Worm (Caenorhabditis elegans) whole organism, L4 larva: ENCODE data around the gene dot-1.2.

Experiments used
- D1046.2 ChIP-seq: fragments of 200-800 bp; sonication (Bioruptor generic); IDR thresholded peaks from 2 replicates; pipeline ENCODE4 v1.3.6; 2022; ENCODE audit warnings: missing genetic modification characterization, missing compliant biosample characterization
- F10B5.3 ChIP-seq: sonication (generic microtip); optimal IDR thresholded peaks from 2 replicates; lab custom pipeline; 2016; ENCODE audit warnings: mild to moderate bottlenecking, missing genetic modification characterization, missing compliant biosample characterization
- F26F4.8 ChIP-seq: fragments of 200-800 bp; sonication (Bioruptor generic); conservative IDR thresholded peaks from 2 replicates; pipeline ENCODE4 v1.3.6; 2022; ENCODE audit warnings: missing genetic modification characterization, missing compliant biosample characterization
- F37D6.2 ChIP-seq: sonication (generic microtip); optimal IDR thresholded peaks from 2 replicates; lab custom pipeline; 2016; ENCODE audit warnings: mild to moderate bottlenecking, missing genetic modification characterization, missing compliant biosample characterization
- F44E2.7 ChIP-seq: fragments of 200-800 bp; sonication (Bioruptor generic); IDR thresholded peaks from 2 replicates; pipeline ENCODE4 v2.1.2; 2022; ENCODE audit warnings: missing genetic modification characterization, missing compliant biosample characterization
- R02D3.7 ChIP-seq: fragments of 150-350 bp; sonication (generic microtip); optimal IDR thresholded peaks from 3 replicates; lab custom pipeline; 2014; ENCODE audit warnings: missing biosample characterization, missing genetic modification characterization
- aha-1 ChIP-seq: fragments of 150-350 bp; peaks from one replicate; lab custom pipeline; 2014; ENCODE audit warnings: missing biosample characterization, missing genetic modification characterization
- aly-2 ChIP-seq: sonication (generic microtip); optimal IDR thresholded peaks from 2 replicates; lab custom pipeline; 2018; ENCODE audit warnings: missing biosample characterization, missing genetic modification characterization
- arid-1 ChIP-seq: fragments of 200-800 bp; sonication (Bioruptor generic); conservative IDR thresholded peaks from 2 replicates; pipeline ENCODE4 v1.3.6; 2022; ENCODE audit warnings: missing genetic modification reagents, missing genetic modification characterization, missing compliant biosample characterization
- attf-4 ChIP-seq: sonication (generic microtip); optimal IDR thresholded peaks from 3 replicates; lab custom pipeline; 2017; ENCODE audit warnings: missing biosample characterization, missing genetic modification characterization
- ceh-20 ChIP-seq: fragments of 200-800 bp; sonication (Bioruptor generic); IDR thresholded peaks from 2 replicates; pipeline ENCODE4 v1.3.6; 2022; ENCODE audit warnings: missing genetic modification reagents, missing genetic modification characterization, missing compliant biosample characterization
- ceh-28 ChIP-seq: fragments of 150-350 bp; optimal IDR thresholded peaks from 2 replicates; lab custom pipeline; 2014; ENCODE audit warnings: missing biosample characterization, missing genetic modification reagents, missing genetic modification characterization
- ceh-44 ChIP-seq: fragments of 200-800 bp; sonication (Bioruptor generic); IDR thresholded peaks from 2 replicates; pipeline ENCODE4 v1.3.6; 2022; ENCODE audit warnings: missing genetic modification reagents, missing genetic modification characterization, missing compliant biosample characterization
- ceh-82 ChIP-seq: sonication (generic microtip); optimal IDR thresholded peaks from 2 replicates; lab custom pipeline; 2017; ENCODE audit warnings: missing biosample characterization, missing genetic modification characterization
- cey-2 ChIP-seq: sonication (generic microtip); optimal IDR thresholded peaks from 3 replicates; lab custom pipeline; 2017; ENCODE audit warnings: missing genetic modification characterization, mild to moderate bottlenecking, missing compliant biosample characterization, antibody characterized with exemption, borderline replicate concordance; ENCODE audit not compliant: insufficient read depth
- daf-12 ChIP-seq: fragments of 150-350 bp; optimal IDR thresholded peaks from 2 replicates; lab custom pipeline; 2014; ENCODE audit warnings: missing biosample characterization, missing genetic modification reagents, missing genetic modification characterization
- daf-8 ChIP-seq: fragments of 200-800 bp; sonication (Bioruptor generic); IDR thresholded peaks from 2 replicates; pipeline ENCODE4 v1.3.6; 2022; ENCODE audit warnings: missing genetic modification characterization, missing compliant biosample characterization
- dmd-9 ChIP-seq: fragments of 200-800 bp; sonication (Bioruptor generic); IDR thresholded peaks from 2 replicates; pipeline ENCODE4 v1.3.6; 2022; ENCODE audit warnings: missing genetic modification reagents, missing genetic modification characterization, missing compliant biosample characterization
- egl-27 ChIP-seq: sonication (generic microtip); optimal IDR thresholded peaks from 3 replicates; lab custom pipeline; 2017; ENCODE audit warnings: missing biosample characterization, missing genetic modification reagents, missing genetic modification characterization
- egl-43 ChIP-seq: fragments of 200-800 bp; sonication (Bioruptor generic); IDR thresholded peaks from 2 replicates; pipeline ENCODE4 v1.3.6; 2022; ENCODE audit warnings: missing genetic modification reagents, missing genetic modification characterization, missing compliant biosample characterization
- gei-8 ChIP-seq: fragments of 200-800 bp; sonication (Bioruptor generic); optimal IDR thresholded peaks from 2 replicates; lab custom pipeline; 2018; ENCODE audit warnings: mild to moderate bottlenecking, missing genetic modification characterization, missing compliant biosample characterization
- hif-1 ChIP-seq, 2 experiments: sonication (generic microtip); optimal IDR thresholded peaks; 2 replicates each; lab custom pipeline; 2016 to 2017; ENCODE audit warnings: missing compliant biosample characterization in 2 of 2, missing genetic modification characterization in 2 of 2, missing genetic modification reagents in 2 of 2, missing genotype in 2 of 2, mild to moderate bottlenecking in 1 of 2
- jun-1 ChIP-seq: fragments of 150-350 bp; optimal IDR thresholded peaks from 2 replicates; lab custom pipeline; 2014; ENCODE audit warnings: missing biosample characterization, missing genetic modification reagents, missing genetic modification characterization
- lim-7 ChIP-seq: fragments of 200-800 bp; sonication (Bioruptor generic); IDR thresholded peaks from 2 replicates; pipeline ENCODE4 v1.3.6; 2022; ENCODE audit warnings: missing genetic modification characterization, missing compliant biosample characterization
- lin-29 ChIP-seq: fragments of 200-800 bp; sonication (Bioruptor generic); IDR thresholded peaks from 2 replicates; pipeline ENCODE4 v1.3.6; 2022; ENCODE audit warnings: missing genetic modification reagents, missing genetic modification characterization, missing compliant biosample characterization
- lin-39 ChIP-seq: fragments of 150-350 bp; optimal IDR thresholded peaks from 2 replicates; lab custom pipeline; 2014; ENCODE audit warnings: missing biosample characterization, missing genetic modification reagents, missing genetic modification characterization
- lsy-2 ChIP-seq, 2 experiments: fragments of 150-350 bp in 1 of 2; sonication (generic microtip) in 1 of 2; optimal IDR thresholded peaks; 2 replicates each; lab custom pipeline; 2014 to 2017; ENCODE audit warnings: missing biosample characterization in 2 of 2, missing genetic modification characterization in 2 of 2
- madf-5 ChIP-seq, 2 experiments: fragments of 200-800 bp; sonication (Bioruptor generic); IDR thresholded peaks; 2 replicates each; pipeline ENCODE4 v1.3.6; 2022; ENCODE audit warnings: missing compliant biosample characterization in 2 of 2, missing genetic modification characterization in 2 of 2
- mdt-29 ChIP-seq: fragments of 200-800 bp; sonication (Bioruptor generic); IDR thresholded peaks from 2 replicates; pipeline ENCODE4 v1.3.6; 2022; ENCODE audit warnings: missing genetic modification reagents, missing genetic modification characterization, missing compliant biosample characterization
- mep-1 ChIP-seq: fragments of 150-350 bp; sonication (generic microtip); optimal IDR thresholded peaks from 3 replicates; lab custom pipeline; 2014; ENCODE audit warnings: missing biosample characterization, missing genetic modification characterization
- mes-2 ChIP-seq: sonication (generic microtip); optimal IDR thresholded peaks from 2 replicates; lab custom pipeline; 2016; ENCODE audit warnings: missing genotype, mild to moderate bottlenecking, missing genetic modification characterization, missing compliant biosample characterization; ENCODE audit not compliant: poor library complexity, severe bottlenecking
- nhr-10 ChIP-seq: fragments of 150-350 bp; optimal IDR thresholded peaks from 2 replicates; lab custom pipeline; 2014; ENCODE audit warnings: missing biosample characterization, missing genetic modification characterization
- nhr-11 ChIP-seq: fragments of 150-350 bp; optimal IDR thresholded peaks from 2 replicates; lab custom pipeline; 2014; ENCODE audit warnings: missing biosample characterization, missing genetic modification characterization
- nhr-237 ChIP-seq: sonication (generic microtip); optimal IDR thresholded peaks from 2 replicates; lab custom pipeline; 2017; ENCODE audit warnings: missing biosample characterization, missing genetic modification characterization
- nhr-76 ChIP-seq: fragments of 150-350 bp; optimal IDR thresholded peaks from 2 replicates; lab custom pipeline; 2014; ENCODE audit warnings: missing biosample characterization, missing genetic modification characterization
- saeg-2 ChIP-seq: fragments of 200-800 bp; sonication (Bioruptor generic); IDR thresholded peaks from 2 replicates; pipeline ENCODE4 v1.3.6; 2022; ENCODE audit warnings: missing genetic modification reagents, missing genetic modification characterization, missing compliant biosample characterization
- sdz-12 ChIP-seq: fragments of 200-800 bp; sonication (Bioruptor generic); optimal IDR thresholded peaks from 2 replicates; lab custom pipeline; 2018; ENCODE audit warnings: mild to moderate bottlenecking, missing genetic modification characterization, missing compliant biosample characterization
- set-16 ChIP-seq: fragments of 200-800 bp; sonication (Bioruptor generic); IDR thresholded peaks from 2 replicates; pipeline ENCODE4 v1.3.6; 2022; ENCODE audit warnings: missing genetic modification reagents, missing genetic modification characterization, missing compliant biosample characterization
- snpc-1.2 ChIP-seq: fragments of 200-800 bp; sonication (Bioruptor generic); IDR thresholded peaks from 2 replicates; pipeline ENCODE4 v1.3.6; 2022; ENCODE audit warnings: missing genetic modification reagents, missing genetic modification characterization, missing compliant biosample characterization
- spr-3 ChIP-seq: fragments of 200-800 bp; sonication (Bioruptor generic); optimal IDR thresholded peaks from 2 replicates; lab custom pipeline; 2018; ENCODE audit warnings: mild to moderate bottlenecking, missing genetic modification characterization, missing compliant biosample characterization
- tra-1 ChIP-seq: fragments of 200-800 bp; sonication (Bioruptor generic); IDR thresholded peaks from 2 replicates; pipeline ENCODE4 v1.3.6; 2022; ENCODE audit warnings: missing genetic modification reagents, missing genetic modification characterization, missing compliant biosample characterization
- unc-39 ChIP-seq: sonication (generic microtip); optimal IDR thresholded peaks from 2 replicates; lab custom pipeline; 2017; ENCODE audit warnings: missing biosample characterization, missing genetic modification characterization
- unc-62 ChIP-seq, 3 experiments: fragments of 150-350 bp in 1 of 3; sonication (generic microtip); optimal IDR thresholded peaks in 2 of 3; peaks in 1 of 3; 1 replicate in 1 of 3; 2 replicates in 2 of 3; lab custom pipeline; 2014 to 2017; ENCODE audit warnings: missing biosample characterization in 3 of 3, missing genetic modification characterization in 3 of 3, missing genetic modification reagents in 3 of 3, missing genotype in 1 of 3

Gene dot-1.2

ce11 chrX:11870393-11870792 lies 1.2 kb upstream of the dot-1.2 start:
- TF ChIP-seq aha-1 (tag; lab: Kevin White, UChicago) (peak; percentile 13), unc-62 (GFP tag; optimal IDR thresholded peaks at IDR 0.05 in 1 of 2; lab: Kevin White, UChicago) (no peak), unc-62 (tag; optimal IDR thresholded peaks at IDR 0.05; lab: Kevin White, UChicago) (no peak), lsy-2 (tag; optimal IDR thresholded peaks at IDR 0.05; lab: Kevin White, UChicago) (no peak), spr-3 (GFP tag; lab: Kevin White, UChicago) (no peak), snpc-1.2 (GFP tag; lab: Robert Waterston, UW) (no peak), lim-7 (GFP tag; lab: Robert Waterston, UW) (no peak), F44E2.7 (GFP tag; lab: Robert Waterston, UW) (no peak), set-16 (no peak), daf-12 (tag; lab: Kevin White, UChicago) (no peak), arid-1 (GFP tag; lab: Robert Waterston, UW) (no peak), R02D3.7 (no peak), hif-1 (tag; optimal IDR thresholded peaks at IDR 0.05; lab: Kevin White, UChicago) (no peak), nhr-10 (tag; lab: Kevin White, UChicago) (no peak), ceh-44 (0 out of 2 replicates have a peak, but pooled peaks have one; percentile 27), madf-5 (GFP tag; IDR thresholded peaks at IDR 0.05; lab: Robert Waterston, UW) (no peak), ceh-20 (no peak), tra-1 (peak; percentile 47; the same call in 1 of the 2 replicates), lin-29 (no peak), F10B5.3 (tag; lab: Kevin White, UChicago) (no peak)

ce11 chrX:11865083-11865482 lies 4.1 kb downstream of the dot-1.2 start, which contains the start of gene F54F7.6:
Gene F54F7.6 (plus strand): TSS chrX:11865383.
- TF ChIP-seq unc-62 (GFP tag; optimal IDR thresholded peaks at IDR 0.05 in 1 of 2; lab: Kevin White, UChicago), result peak in 1 of 2 experiments; percentile 69
- TF ChIP-seq unc-62 (tag; optimal IDR thresholded peaks at IDR 0.05; lab: Kevin White, UChicago), result no peak
- no peak for TF ChIP-seq D1046.2 (GFP tag; lab: Robert Waterston, UW)

ce11 chrX:11863307-11863706 lies 5.9 kb downstream of the dot-1.2 start, which contains the start of gene F54F7.10:
Gene F54F7.10 (plus strand): TSS chrX:11863607.
- TF ChIP-seq cey-2 (tag; lab: Kevin White, UChicago), result no peak
- TF ChIP-seq lsy-2 (tag; optimal IDR thresholded peaks at IDR 0.05; lab: Kevin White, UChicago), result no peak
- TF ChIP-seq nhr-11, result no peak
- TF ChIP-seq saeg-2 (GFP tag; lab: Robert Waterston, UW), result no peak
- no peak for TF ChIP-seq ceh-28 (tag; lab: Kevin White, UChicago)
- no peak for TF ChIP-seq unc-62 (GFP tag; optimal IDR thresholded peaks at IDR 0.05 in 1 of 2; lab: Kevin White, UChicago)
- TF ChIP-seq unc-62 (tag; optimal IDR thresholded peaks at IDR 0.05; lab: Kevin White, UChicago), result no peak
- TF ChIP-seq mes-2 (tag; lab: Kevin White, UChicago), result no peak
- TF ChIP-seq lin-39 (tag; lab: Kevin White, UChicago), result no peak
- TF ChIP-seq aly-2 (tag; lab: Kevin White, UChicago), result no peak
- no peak for TF ChIP-seq gei-8 (GFP tag; lab: Kevin White, UChicago)
- TF ChIP-seq nhr-76 (tag; lab: Kevin White, UChicago), result no peak
- no peak for TF ChIP-seq lim-7 (GFP tag; lab: Robert Waterston, UW)
- no peak for TF ChIP-seq jun-1 (tag; lab: Kevin White, UChicago)
- no peak for TF ChIP-seq mdt-29 (GFP tag; lab: Robert Waterston, UW)
- TF ChIP-seq sdz-12 (GFP tag; lab: Kevin White, UChicago), result no peak
- no peak for TF ChIP-seq dmd-9 (GFP tag; lab: Robert Waterston, UW)

ce11 chrX:11857178-11857577 lies 12.0 kb downstream of the dot-1.2 start, which contains the start of gene mes-1:
Gene mes-1 (plus strand): TSS chrX:11857478.
- TF ChIP-seq attf-4, result no peak
- TF ChIP-seq egl-43 (GFP tag; lab: Robert Waterston, UW), result no peak
- no peak for TF ChIP-seq ceh-82 (tag; lab: Kevin White, UChicago)
- no peak for TF ChIP-seq nhr-237 (tag; lab: Kevin White, UChicago)
- TF ChIP-seq mep-1 (tag; lab: Kevin White, UChicago), result no peak
- no peak for TF ChIP-seq unc-39 (tag; lab: Kevin White, UChicago)
- no peak for TF ChIP-seq F26F4.8 (GFP tag; lab: Robert Waterston, UW)
- TF ChIP-seq arid-1 (GFP tag; lab: Robert Waterston, UW), result no peak
- no peak for TF ChIP-seq F37D6.2 (tag; lab: Kevin White, UChicago)
- no peak for TF ChIP-seq egl-27
- no peak for TF ChIP-seq snpc-1.2 (GFP tag; lab: Robert Waterston, UW)
- no peak for TF ChIP-seq ceh-28 (tag; lab: Kevin White, UChicago)
- no peak for TF ChIP-seq cey-2 (tag; lab: Kevin White, UChicago)
- TF ChIP-seq daf-8 (GFP tag; lab: Robert Waterston, UW), result no peak
- no peak for TF ChIP-seq ceh-44
